Worm (Caenorhabditis elegans) whole organism, L4 larva: ENCODE measurements around the gene ZK813.3.

Experiments
- D1046.2 ChIP-seq: fragments of 200-800 bp; sonication (Bioruptor generic); IDR thresholded peaks from 2 replicates; pipeline ENCODE4 v1.3.6; 2022; ENCODE audit warnings: missing genetic modification characterization, missing compliant biosample characterization
- F10B5.3 ChIP-seq: sonication (generic microtip); optimal IDR thresholded peaks from 2 replicates; lab custom pipeline; 2016; ENCODE audit warnings: mild to moderate bottlenecking, missing genetic modification characterization, missing compliant biosample characterization
- F26F4.8 ChIP-seq: fragments of 200-800 bp; sonication (Bioruptor generic); conservative IDR thresholded peaks from 2 replicates; pipeline ENCODE4 v1.3.6; 2022; ENCODE audit warnings: missing genetic modification characterization, missing compliant biosample characterization
- F44E2.7 ChIP-seq: fragments of 200-800 bp; sonication (Bioruptor generic); IDR thresholded peaks from 2 replicates; pipeline ENCODE4 v2.1.2; 2022; ENCODE audit warnings: missing genetic modification characterization, missing compliant biosample characterization
- Y48G9A.11 ChIP-seq: fragments of 200-800 bp; sonication (Bioruptor generic); IDR thresholded peaks from 2 replicates; pipeline ENCODE4 v1.3.6; 2022; ENCODE audit warnings: missing genetic modification reagents, missing genetic modification characterization, missing compliant biosample characterization
- Y5F2A.4 ChIP-seq: fragments of 200-800 bp; sonication (Bioruptor generic); optimal IDR thresholded peaks from 2 replicates; lab custom pipeline; 2018; ENCODE audit warnings: mild to moderate bottlenecking, missing genetic modification characterization, missing compliant biosample characterization
- Y75B8A.6 ChIP-seq: fragments of 200-800 bp; sonication (Bioruptor generic); IDR thresholded peaks from 2 replicates; pipeline ENCODE4 v1.3.6; 2022; ENCODE audit warnings: missing genetic modification reagents, missing genetic modification characterization, missing compliant biosample characterization
- aha-1 ChIP-seq: fragments of 150-350 bp; peaks from one replicate; lab custom pipeline; 2014; ENCODE audit warnings: missing biosample characterization, missing genetic modification characterization
- aly-2 ChIP-seq: sonication (generic microtip); optimal IDR thresholded peaks from 2 replicates; lab custom pipeline; 2018; ENCODE audit warnings: missing biosample characterization, missing genetic modification characterization
- attf-4 ChIP-seq: sonication (generic microtip); optimal IDR thresholded peaks from 3 replicates; lab custom pipeline; 2017; ENCODE audit warnings: missing biosample characterization, missing genetic modification characterization
- ceh-20 ChIP-seq: fragments of 200-800 bp; sonication (Bioruptor generic); IDR thresholded peaks from 2 replicates; pipeline ENCODE4 v1.3.6; 2022; ENCODE audit warnings: missing genetic modification reagents, missing genetic modification characterization, missing compliant biosample characterization
- daf-12 ChIP-seq: fragments of 150-350 bp; optimal IDR thresholded peaks from 2 replicates; lab custom pipeline; 2014; ENCODE audit warnings: missing biosample characterization, missing genetic modification reagents, missing genetic modification characterization
- dmd-6 ChIP-seq: fragments of 200-800 bp; sonication (Bioruptor generic); IDR thresholded peaks from 2 replicates; pipeline ENCODE4 v1.3.6; 2022; ENCODE audit warnings: missing genetic modification reagents, missing genetic modification characterization, missing compliant biosample characterization
- dpl-1 ChIP-seq: fragments of 150-350 bp; optimal IDR thresholded peaks from 2 replicates; lab custom pipeline; 2014; ENCODE audit warnings: missing biosample characterization, missing genetic modification reagents, missing genetic modification characterization
- dve-1 ChIP-seq: sonication (generic microtip); optimal IDR thresholded peaks from 2 replicates; lab custom pipeline; 2017; ENCODE audit warnings: antibody characterized with exemption, mild to moderate bottlenecking, missing genetic modification characterization, missing compliant biosample characterization; ENCODE audit not compliant: insufficient read depth
- egl-43 ChIP-seq: fragments of 200-800 bp; sonication (Bioruptor generic); IDR thresholded peaks from 2 replicates; pipeline ENCODE4 v1.3.6; 2022; ENCODE audit warnings: missing genetic modification reagents, missing genetic modification characterization, missing compliant biosample characterization
- fkh-10 ChIP-seq: fragments of 150-350 bp; optimal IDR thresholded peaks from 2 replicates; lab custom pipeline; 2014; ENCODE audit warnings: missing biosample characterization, missing genetic modification reagents, missing genetic modification characterization
- gei-8 ChIP-seq: fragments of 200-800 bp; sonication (Bioruptor generic); optimal IDR thresholded peaks from 2 replicates; lab custom pipeline; 2018; ENCODE audit warnings: mild to moderate bottlenecking, missing genetic modification characterization, missing compliant biosample characterization
- hlh-30 ChIP-seq: sonication (generic microtip); optimal IDR thresholded peaks from 2 replicates; lab custom pipeline; 2017; ENCODE audit warnings: antibody characterized with exemption, mild to moderate bottlenecking, missing genetic modification characterization, missing compliant biosample characterization; ENCODE audit not compliant: insufficient read depth
- hmg-1.1 ChIP-seq: fragments of 200-800 bp; sonication (Bioruptor generic); IDR thresholded peaks from 2 replicates; pipeline ENCODE4 v1.3.6; 2022; ENCODE audit warnings: missing genetic modification reagents, missing genetic modification characterization, missing compliant biosample characterization
- lin-1 ChIP-seq: fragments of 200-800 bp; sonication (Bioruptor generic); IDR thresholded peaks from 2 replicates; pipeline ENCODE4 v1.3.6; 2022; ENCODE audit warnings: missing genetic modification reagents, missing genetic modification characterization, missing compliant biosample characterization
- lin-13 ChIP-seq: fragments of 150-350 bp; optimal IDR thresholded peaks from 2 replicates; lab custom pipeline; 2014; ENCODE audit warnings: missing biosample characterization, missing genetic modification reagents, missing genetic modification characterization
- lin-15B ChIP-seq: fragments of 150-350 bp; sonication (generic microtip); optimal IDR thresholded peaks from 3 replicates; lab custom pipeline; 2014; ENCODE audit warnings: missing biosample characterization, missing genetic modification characterization
- lir-3 ChIP-seq: sonication (generic microtip); optimal IDR thresholded peaks from 2 replicates; lab custom pipeline; 2016; ENCODE audit warnings: mild to moderate bottlenecking, missing genetic modification characterization, missing compliant biosample characterization
- madf-5 ChIP-seq, 2 experiments: fragments of 200-800 bp; sonication (Bioruptor generic); IDR thresholded peaks; 2 replicates each; pipeline ENCODE4 v1.3.6; 2022; ENCODE audit warnings: missing compliant biosample characterization in 2 of 2, missing genetic modification characterization in 2 of 2
- madf-9 ChIP-seq: fragments of 200-800 bp; sonication (Bioruptor generic); conservative IDR thresholded peaks from 2 replicates; pipeline ENCODE4 v1.3.6; 2022; ENCODE audit warnings: missing genetic modification reagents, missing genetic modification characterization, missing compliant biosample characterization
- mdl-1 ChIP-seq, 2 experiments: fragments of 150-350 bp in 1 of 2; sonication (generic microtip) in 1 of 2; optimal IDR thresholded peaks; 2 replicates each; lab custom pipeline; 2014 to 2017; ENCODE audit warnings: missing biosample characterization in 2 of 2, missing genetic modification characterization in 2 of 2
- mes-2 ChIP-seq: sonication (generic microtip); optimal IDR thresholded peaks from 2 replicates; lab custom pipeline; 2016; ENCODE audit warnings: missing genotype, mild to moderate bottlenecking, missing genetic modification characterization, missing compliant biosample characterization; ENCODE audit not compliant: poor library complexity, severe bottlenecking
- mxl-3 ChIP-seq: fragments of 200-800 bp; sonication (Bioruptor generic); optimal IDR thresholded peaks from 2 replicates; lab custom pipeline; 2018; ENCODE audit warnings: mild to moderate bottlenecking, missing genetic modification characterization, missing compliant biosample characterization
- nhr-102 ChIP-seq: sonication (generic microtip); optimal IDR thresholded peaks from 2 replicates; lab custom pipeline; 2016; ENCODE audit warnings: mild to moderate bottlenecking, missing genetic modification characterization, moderate library complexity, missing compliant biosample characterization
- nhr-28 ChIP-seq: fragments of 150-350 bp; optimal IDR thresholded peaks from 2 replicates; lab custom pipeline; 2014; ENCODE audit warnings: missing biosample characterization, missing genetic modification characterization
- nhr-41 ChIP-seq: fragments of 200-800 bp; sonication (Bioruptor generic); IDR thresholded peaks from 2 replicates; pipeline ENCODE4 v1.3.6; 2022; ENCODE audit warnings: missing genetic modification reagents, missing genetic modification characterization, missing compliant biosample characterization
- php-3 ChIP-seq: fragments of 200-800 bp; sonication (Bioruptor generic); IDR thresholded peaks from 2 replicates; pipeline ENCODE4 v1.3.6; 2022; ENCODE audit warnings: missing genetic modification reagents, missing genetic modification characterization, missing compliant biosample characterization
- rbr-2 ChIP-seq: sonication (generic microtip); optimal IDR thresholded peaks from 2 replicates; lab custom pipeline; 2016; ENCODE audit warnings: missing genotype, missing genetic modification characterization, missing compliant biosample characterization
- saeg-2 ChIP-seq: fragments of 200-800 bp; sonication (Bioruptor generic); IDR thresholded peaks from 2 replicates; pipeline ENCODE4 v1.3.6; 2022; ENCODE audit warnings: missing genetic modification reagents, missing genetic modification characterization, missing compliant biosample characterization
- set-16 ChIP-seq: fragments of 200-800 bp; sonication (Bioruptor generic); IDR thresholded peaks from 2 replicates; pipeline ENCODE4 v1.3.6; 2022; ENCODE audit warnings: missing genetic modification reagents, missing genetic modification characterization, missing compliant biosample characterization
- snpc-1.2 ChIP-seq: fragments of 200-800 bp; sonication (Bioruptor generic); IDR thresholded peaks from 2 replicates; pipeline ENCODE4 v1.3.6; 2022; ENCODE audit warnings: missing genetic modification reagents, missing genetic modification characterization, missing compliant biosample characterization
- spr-1 ChIP-seq: sonication (generic microtip); optimal IDR thresholded peaks from 2 replicates; lab custom pipeline; 2016; ENCODE audit warnings: mild to moderate bottlenecking, missing genetic modification characterization, missing compliant biosample characterization
- unc-62 ChIP-seq, 3 experiments: fragments of 150-350 bp in 1 of 3; sonication (generic microtip); optimal IDR thresholded peaks in 2 of 3; peaks in 1 of 3; 1 replicate in 1 of 3; 2 replicates in 2 of 3; lab custom pipeline; 2014 to 2017; ENCODE audit warnings: missing biosample characterization in 3 of 3, missing genetic modification characterization in 3 of 3, missing genetic modification reagents in 3 of 3, missing genotype in 1 of 3
- zip-2 ChIP-seq: fragments of 150-350 bp; optimal IDR thresholded peaks from 2 replicates; lab custom pipeline; 2014; ENCODE audit warnings: missing biosample characterization, missing genetic modification characterization

The ZK813.3 gene

DNA sequence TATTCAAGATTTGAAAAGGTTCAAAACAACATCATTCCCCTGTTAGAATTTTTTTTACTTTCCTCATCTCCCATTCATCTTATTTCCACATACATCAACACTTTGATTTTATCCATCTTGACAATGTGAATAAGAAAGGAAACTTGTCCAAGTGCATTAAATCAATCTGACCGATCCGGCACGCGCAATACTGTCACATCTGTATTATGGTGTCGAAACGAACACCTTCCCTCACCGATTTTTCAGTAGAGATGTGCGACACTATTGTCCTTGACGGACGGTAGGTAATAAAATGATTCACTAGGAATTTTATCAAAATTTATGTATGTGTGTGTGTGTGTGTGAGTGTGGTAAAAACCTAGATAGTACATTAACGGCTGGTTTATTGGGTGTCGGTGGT, 22.2 kb downstream of the ZK813.3 start:
- TF ChIP-seq aly-2 (tag; lab: Kevin White, UChicago) (no peak), unc-62 (GFP tag; optimal IDR thresholded peaks at IDR 0.05 in 1 of 2; lab: Kevin White, UChicago) (peak in 1 of 2 experiments; percentile 42), unc-62 (tag; optimal IDR thresholded peaks at IDR 0.05; lab: Kevin White, UChicago) (no peak)

DNA sequence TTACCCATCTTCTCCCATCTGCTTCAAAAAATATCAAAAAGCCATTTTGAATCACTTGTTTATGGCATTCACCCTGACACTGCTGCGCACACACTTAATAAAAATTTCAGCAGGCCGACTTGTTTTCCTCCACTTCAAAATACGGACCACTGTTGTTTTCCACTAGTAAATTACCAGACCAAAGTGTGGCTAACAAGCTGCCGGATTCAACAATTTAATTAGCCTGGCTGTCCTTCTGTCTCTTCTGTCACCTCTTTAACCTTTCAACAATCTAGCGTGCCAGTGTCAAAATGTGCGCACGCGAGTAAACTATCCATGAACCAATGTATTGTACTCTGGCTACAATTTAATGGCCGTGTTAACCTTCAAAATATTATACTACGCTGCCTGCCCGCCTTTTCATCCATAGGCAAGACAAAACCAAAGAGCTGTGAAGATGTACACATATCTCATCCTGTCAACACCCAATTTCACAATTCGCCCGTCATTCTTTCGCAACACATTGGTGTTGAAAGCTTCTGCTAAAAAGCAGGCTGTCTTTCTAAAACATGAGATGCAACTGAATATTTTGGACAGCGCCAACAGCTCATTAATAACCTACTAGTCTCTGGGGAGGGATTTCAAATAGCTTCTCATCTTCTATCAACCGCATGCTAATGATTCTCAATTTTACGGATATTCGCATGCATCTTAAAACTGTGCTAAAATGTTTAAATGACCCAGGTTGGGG, 22.8 kb downstream of the ZK813.3 start:
- TF ChIP-seq mxl-3 (GFP tag; lab: Kevin White, UChicago): no peak
- TF ChIP-seq Y48G9A.11 (GFP tag; lab: Robert Waterston, UW): no peak
- no peak for TF ChIP-seq zip-2 (tag; lab: Kevin White, UChicago)
- TF ChIP-seq D1046.2 (GFP tag; lab: Robert Waterston, UW): no peak
- no peak for TF ChIP-seq nhr-41 (GFP tag; lab: Robert Waterston, UW)
- TF ChIP-seq nhr-28 (tag; lab: Kevin White, UChicago): no peak
- no peak for TF ChIP-seq ceh-20 (GFP tag; lab: Robert Waterston, UW)
- 0 out of 2 replicates have a peak, but pooled peaks have one; percentile 21 for TF ChIP-seq saeg-2

DNA sequence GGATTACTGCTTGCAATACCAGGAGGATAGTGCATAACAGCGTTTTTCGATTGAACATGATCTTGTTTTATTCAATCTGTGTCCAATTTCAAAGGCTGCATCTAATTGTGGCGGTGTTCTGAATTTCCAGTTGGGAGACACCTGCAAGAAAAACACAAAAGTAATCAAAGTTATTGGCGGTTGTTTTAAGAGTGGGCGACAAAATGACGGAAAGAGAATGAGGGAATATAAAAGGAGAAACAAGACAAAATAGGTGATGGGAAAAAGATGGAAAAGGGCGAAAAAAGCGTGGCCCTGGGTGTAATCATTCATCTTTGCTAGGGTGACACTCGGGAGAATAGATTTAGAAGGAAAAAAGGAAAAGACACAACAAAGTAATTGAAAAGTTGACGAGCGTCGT, 24.1 kb downstream of the ZK813.3 start, which contains the start of the genes ZK377.15 and sax-3:
Gene ZK377.15, minus strand, starts transcription at position 101 of the 400 bp plus-strand sequence.
Gene sax-3, minus strand, starts transcription at position 143 of the 400 bp plus-strand sequence.
- TF ChIP-seq dmd-6 (GFP tag; lab: Robert Waterston, UW) (no peak), spr-1 (tag; lab: Kevin White, UChicago) (no peak), F26F4.8 (GFP tag; lab: Robert Waterston, UW) (no peak), F44E2.7 (GFP tag; lab: Robert Waterston, UW) (no peak), Y75B8A.6 (GFP tag; lab: Robert Waterston, UW) (no peak), zip-2 (tag; lab: Kevin White, UChicago) (no peak), hmg-1.1 (GFP tag; lab: Robert Waterston, UW) (no peak), dpl-1 (GFP tag; lab: Kevin White, UChicago) (no peak), lin-13 (GFP tag; lab: Kevin White, UChicago) (no peak), snpc-1.2 (GFP tag; lab: Robert Waterston, UW) (no peak), mdl-1 (tag; optimal IDR thresholded peaks at IDR 0.05; lab: Kevin White, UChicago) (no peak), rbr-2 (tag; lab: Kevin White, UChicago) (no peak), nhr-102 (tag; lab: Kevin White, UChicago) (no peak), egl-43 (no peak), Y5F2A.4 (GFP tag; lab: Kevin White, UChicago) (no peak)

DNA sequence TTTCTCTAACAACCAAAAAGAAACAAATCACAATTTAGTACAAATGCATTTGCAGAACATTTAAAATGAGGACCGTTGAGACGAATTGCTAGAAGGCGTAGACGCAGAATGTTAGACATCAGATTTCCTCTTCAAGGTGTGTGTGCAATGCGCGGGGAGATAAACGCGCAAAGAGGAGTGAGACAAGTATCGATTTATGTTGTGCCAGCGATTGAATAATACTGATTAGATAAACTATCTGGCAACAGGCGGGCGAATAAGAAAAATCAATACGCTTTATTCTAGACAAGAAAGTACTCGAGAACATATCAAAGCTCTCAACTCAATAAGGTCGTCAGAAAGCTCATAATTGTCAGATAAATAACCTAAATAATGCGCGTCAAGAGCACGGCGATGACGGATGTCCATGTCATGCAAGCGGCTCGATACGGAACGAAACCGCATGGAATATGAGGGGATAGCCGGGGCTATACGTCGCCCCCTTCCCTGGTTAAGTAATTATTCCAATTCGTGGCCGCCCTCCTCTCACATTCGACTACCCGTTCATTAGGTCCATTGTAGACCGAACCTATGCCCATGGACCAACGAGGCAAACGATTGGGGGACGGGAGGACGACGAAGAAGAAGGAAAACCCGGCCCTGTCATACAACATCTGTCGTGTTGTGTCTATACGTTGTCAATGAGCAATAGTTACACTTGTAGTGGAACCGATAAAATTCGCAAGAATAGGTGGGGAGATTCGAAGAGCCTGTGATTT, 25.5 kb downstream of the ZK813.3 start:
- no peak for TF ChIP-seq fkh-10 (GFP tag; lab: Kevin White, UChicago)
- no peak for TF ChIP-seq madf-9

DNA sequence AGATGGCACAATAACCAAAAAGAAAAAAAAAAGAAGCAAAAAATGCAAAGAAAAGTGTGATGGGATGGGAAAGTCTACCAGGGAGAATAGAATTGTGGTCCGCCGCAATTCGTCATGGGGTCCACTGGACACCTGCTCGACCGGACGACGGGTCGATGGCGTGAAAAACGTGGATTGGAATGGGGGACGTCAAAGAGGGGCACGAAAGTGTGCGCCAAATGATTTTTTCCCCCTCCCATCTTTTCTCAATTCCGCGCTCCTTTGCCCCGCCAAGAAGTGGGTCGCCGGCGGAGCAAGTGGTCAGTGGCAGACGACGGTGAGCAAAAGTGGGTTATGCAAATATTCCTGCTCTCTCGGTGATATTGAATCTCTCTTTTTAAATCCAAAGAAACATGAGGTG, 26.3 kb downstream of the ZK813.3 start:
- TF ChIP-seq Y75B8A.6 (GFP tag; lab: Robert Waterston, UW) (no peak), madf-5 (GFP tag; IDR thresholded peaks at IDR 0.05; lab: Robert Waterston, UW) (no peak), daf-12 (tag; lab: Kevin White, UChicago) (no peak), mes-2 (tag; lab: Kevin White, UChicago) (peak; percentile 26), attf-4 (no peak), set-16 (peak; percentile 66), hlh-30 (tag; lab: Kevin White, UChicago) (peak; percentile 15), mdl-1 (tag; optimal IDR thresholded peaks at IDR 0.05; lab: Kevin White, UChicago) (no peak), nhr-28 (tag; lab: Kevin White, UChicago) (no peak), lin-1 (GFP tag; lab: Robert Waterston, UW) (no peak), dve-1 (tag; lab: Kevin White, UChicago) (no peak), F10B5.3 (tag; lab: Kevin White, UChicago) (no peak), aha-1 (peak; percentile 79), gei-8 (GFP tag; lab: Kevin White, UChicago) (no peak), lir-3 (tag; lab: Kevin White, UChicago) (no peak), lin-15B (tag; lab: Kevin White, UChicago) (no peak), saeg-2 (no peak), php-3 (GFP tag; lab: Robert Waterston, UW) (no peak)
